Fruit fly (Drosophila melanogaster): Measurements from ENCODE around the gene Ir10a.

The Ir10a gene

DNA sequence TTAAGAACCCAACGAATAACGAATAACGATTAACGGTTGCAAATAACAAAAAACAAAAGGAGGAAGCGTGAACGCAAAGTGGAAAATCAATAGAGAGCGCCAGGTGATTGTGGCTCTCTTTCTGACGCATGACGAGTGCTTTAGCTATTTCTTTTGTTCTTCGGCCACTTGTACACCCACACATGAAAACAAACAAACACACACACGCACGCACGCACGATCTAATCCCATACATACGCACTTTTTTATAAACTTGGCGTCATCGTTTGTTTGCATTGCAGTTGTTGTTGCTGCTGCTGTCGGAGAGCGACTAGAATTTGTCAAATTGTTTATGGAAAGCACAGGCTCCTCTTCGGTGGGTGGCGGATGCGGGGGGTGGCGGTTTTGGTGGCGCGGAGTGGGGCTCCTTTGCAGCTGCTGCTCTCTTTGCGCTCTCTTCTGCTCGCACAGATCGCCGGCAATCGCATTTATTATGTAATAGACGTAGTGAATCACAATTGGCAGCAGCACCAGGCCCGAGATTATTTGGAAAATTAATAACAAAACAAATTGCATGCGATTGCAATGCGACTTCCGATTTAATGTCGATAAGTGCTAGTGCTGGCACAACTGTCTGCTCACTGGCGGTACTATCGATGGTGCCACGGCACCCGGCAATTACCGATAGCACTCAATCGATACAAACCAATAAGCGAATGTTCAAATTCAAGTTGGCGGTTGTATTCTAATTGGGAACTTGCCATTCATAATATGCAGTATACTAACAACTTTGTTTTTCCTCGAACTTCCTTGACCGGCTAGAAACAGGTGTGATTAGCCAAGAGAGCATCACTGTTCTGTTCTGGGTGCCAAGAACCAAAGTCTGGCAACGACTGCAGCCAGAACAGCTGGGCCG lies 28.2 kb upstream of the Ir10a start (continued):
- peak; percentile 17 for TF ChIP-seq Blimp-1 (GFP tag; optimal IDR thresholded peaks at IDR 0.05)
- TF ChIP-seq CG4404 (GFP tag; IDR thresholded peaks at IDR 0.05): peak; percentile 31; the same call in 1 of the 2 replicates
- no peak for TF ChIP-seq Usf (GFP tag; optimal IDR thresholded peaks at IDR 0.05)
- TF ChIP-seq esg (GFP tag; conservative IDR thresholded peaks at IDR 0.05): peak; percentile 27; the same call in 1 of the 2 replicates
- no peak for TF ChIP-seq CG12219 (GFP tag; optimal IDR thresholded peaks at IDR 0.05)
- no peak for TF ChIP-seq peb (GFP tag; IDR thresholded peaks at IDR 0.05)
- peak; percentile 83 for TF ChIP-seq sna (GFP tag; IDR thresholded peaks at IDR 0.05; ENCODE audit: partially characterized antibody)
- no peak for TF ChIP-seq ems (GFP tag; optimal IDR thresholded peaks at IDR 0.05)
- TF ChIP-seq Dad (GFP tag; optimal IDR thresholded peaks at IDR 0.05): no peak
- no peak for TF ChIP-seq ham (GFP tag; IDR thresholded peaks at IDR 0.05)
- no peak for TF ChIP-seq CG4820 (GFP tag; optimal IDR thresholded peaks at IDR 0.05)
- TF ChIP-seq CG9817 (tag; optimal IDR thresholded peaks at IDR 0.05): peak; percentile 52
- TF ChIP-seq CG17186 (GFP tag; optimal IDR thresholded peaks at IDR 0.05): peak; percentile 71
- peak; percentile 31 for TF ChIP-seq slp2 (GFP tag; optimal IDR thresholded peaks at IDR 0.05)
- no peak for TF ChIP-seq CG18011 (GFP tag; optimal IDR thresholded peaks at IDR 0.05)
- TF ChIP-seq CG32767 (GFP tag; IDR thresholded peaks at IDR 0.05): no peak
- TF ChIP-seq B-H2 (GFP tag; optimal IDR thresholded peaks at IDR 0.05): peak; percentile 65
- TF ChIP-seq Stat92E (GFP tag; optimal IDR thresholded peaks at IDR 0.05): peak in 1 of 3 experiments; percentile 12
- peak; percentile 29; the same call in 1 of the 2 replicates for TF ChIP-seq vvl (GFP tag; IDR thresholded peaks at IDR 0.05)
- peak; percentile 44 for TF ChIP-seq CG4617 (GFP tag; optimal IDR thresholded peaks at IDR 0.05; ENCODE audit: borderline replicate concordance)

DNA sequence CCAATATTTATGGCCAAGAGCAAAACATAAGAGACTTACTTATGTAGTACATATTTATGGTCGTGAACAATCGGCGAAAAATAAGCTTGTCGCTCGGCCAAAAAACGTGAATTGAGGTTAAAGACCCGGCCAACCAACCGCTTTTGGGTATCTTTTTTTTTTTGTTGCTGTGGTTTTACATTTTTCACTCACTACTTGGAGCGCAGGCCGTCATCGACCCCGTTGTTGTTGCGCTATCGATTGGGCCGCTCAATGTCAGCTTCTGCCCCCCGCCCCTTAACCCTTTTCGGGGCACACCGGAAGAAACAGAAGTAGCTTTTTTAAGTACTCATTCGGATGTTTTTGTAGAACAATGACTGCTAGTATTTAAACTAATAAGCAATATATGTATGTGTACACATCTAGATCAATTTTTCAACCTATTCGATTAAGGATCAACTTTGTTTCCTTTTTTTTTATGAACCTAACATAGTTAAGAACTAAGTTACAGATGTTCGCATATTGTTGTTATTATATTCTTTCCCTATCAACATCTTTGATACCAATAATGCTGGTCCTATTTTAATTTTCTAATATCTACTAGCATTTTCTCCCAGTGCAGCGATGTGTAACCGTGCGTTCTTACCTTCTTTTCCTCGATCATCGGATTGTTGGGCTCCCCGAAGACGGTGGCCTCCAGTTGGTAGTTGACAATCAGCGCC lies 27.2 kb upstream of the Ir10a start:
- no peak for TF ChIP-seq inv (GFP tag; IDR thresholded peaks at IDR 0.05; ENCODE audit: partially characterized antibody)
- TF ChIP-seq ash1 (GFP tag; optimal IDR thresholded peaks at IDR 0.05): no peak
- TF ChIP-seq lola (GFP tag; optimal IDR thresholded peaks at IDR 0.05): peak in 1 of 3 experiments; percentile 76
- 0 out of 2 replicates have a peak, but pooled peaks have one; percentile 21 for TF ChIP-seq CG43689 (GFP tag; IDR thresholded peaks at IDR 0.05)
- peak; percentile 66; the same call in 1 of the 3 replicates for TF ChIP-seq so (GFP tag; IDR thresholded peaks at IDR 0.05)
- no peak for TF ChIP-seq CG4617 (GFP tag; optimal IDR thresholded peaks at IDR 0.05; ENCODE audit: borderline replicate concordance)
- peak; percentile 39 for TF ChIP-seq Myb (GFP tag; optimal IDR thresholded peaks at IDR 0.05)
- no peak for TF ChIP-seq gsb-n (tag; optimal IDR thresholded peaks at IDR 0.05)
- TF ChIP-seq CG8290 (GFP tag; optimal IDR thresholded peaks at IDR 0.05): no peak
- TF ChIP-seq CG8290 (tag; optimal IDR thresholded peaks at IDR 0.05): no peak
- no peak for TF ChIP-seq gfzf (GFP tag; optimal IDR thresholded peaks at IDR 0.05)
- TF ChIP-seq slp2 (GFP tag; optimal IDR thresholded peaks at IDR 0.05): no peak
- no peak for TF ChIP-seq CG10431 (GFP tag; optimal IDR thresholded peaks at IDR 0.05)
- TF ChIP-seq Pdp1 (GFP tag; optimal IDR thresholded peaks at IDR 0.05): peak; percentile 61 to 73
- no peak for TF ChIP-seq nerfin-2 (GFP tag; IDR thresholded peaks at IDR 0.05; ENCODE audit: partially characterized antibody)
- TF ChIP-seq chif (GFP tag; optimal IDR thresholded peaks at IDR 0.05): peak; percentile 75 to 77
- TF ChIP-seq CG3838 (GFP tag; optimal IDR thresholded peaks at IDR 0.05): no peak
- peak; percentile 46; the same call in 2 of the 3 replicates for TF ChIP-seq tgo (GFP tag; IDR thresholded peaks at IDR 0.05)
- TF ChIP-seq CG11723 (GFP tag; optimal IDR thresholded peaks at IDR 0.05): no peak
- peak; percentile 26; the same call in 1 of the 2 replicates for TF ChIP-seq Drgx (GFP tag; IDR thresholded peaks at IDR 0.05)
- TF ChIP-seq CG3847 (GFP tag; IDR thresholded peaks at IDR 0.05): 0 out of 2 replicates have a peak, but pooled peaks have one; percentile 24
- no peak for TF ChIP-seq fd102C (GFP tag; optimal IDR thresholded peaks at IDR 0.05)
- TF ChIP-seq HLHmδ (GFP tag; optimal IDR thresholded peaks at IDR 0.05): no peak
- TF ChIP-seq maf-S (GFP tag; optimal IDR thresholded peaks at IDR 0.05): peak; percentile 47
- peak; percentile 82 for TF ChIP-seq CG12659 (GFP tag; optimal IDR thresholded peaks at IDR 0.05)
- no peak for TF ChIP-seq emc (GFP tag; optimal IDR thresholded peaks at IDR 0.05)
- TF ChIP-seq CG33213 (GFP tag; optimal IDR thresholded peaks at IDR 0.05): peak; percentile 47
